Fruit fly (Drosophila melanogaster): ENCODE measurements around the gene CG9213.

Gene CG9213

DNA sequence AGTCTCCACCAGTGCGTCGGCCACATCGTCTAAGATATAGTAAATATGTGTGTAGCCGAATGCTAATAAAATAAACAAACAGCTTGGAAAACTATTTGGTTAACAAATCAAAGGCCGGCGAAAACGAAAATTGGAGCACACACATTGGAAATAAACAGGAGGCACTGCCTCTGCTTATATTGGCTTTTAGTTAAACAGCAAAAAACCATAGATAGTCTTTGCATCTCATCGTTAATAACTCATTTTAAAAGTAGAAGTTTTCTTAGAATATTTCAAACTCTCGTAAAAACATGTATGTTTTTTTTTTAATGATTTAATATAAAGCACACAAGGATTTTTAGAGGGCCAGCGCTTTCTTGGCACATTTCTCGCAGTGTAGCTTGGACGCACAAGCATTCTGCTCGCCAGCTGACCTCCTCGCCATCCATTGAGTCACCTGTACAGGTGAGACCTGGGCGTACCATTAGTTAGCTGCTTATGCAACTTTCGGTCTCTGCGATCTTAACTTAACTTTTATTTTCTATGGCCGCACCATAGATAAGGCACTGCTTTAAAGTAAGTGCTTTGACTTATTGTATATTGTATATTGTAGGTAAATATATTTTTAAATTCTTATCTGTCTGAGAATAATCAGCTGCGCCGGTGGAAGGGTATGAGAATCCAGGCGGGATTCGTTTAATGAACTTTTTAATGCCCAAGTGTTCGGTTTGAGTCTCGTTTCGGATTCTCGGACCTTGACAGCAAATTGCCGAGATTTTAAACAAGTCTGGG, 17.6 kb upstream of the CG9213 start (continued):
- TF ChIP-seq crc (GFP tag; optimal IDR thresholded peaks at IDR 0.05) (no peak), Dip3 (GFP tag; optimal IDR thresholded peaks at IDR 0.05) (peak; percentile 4), CG13624 (GFP tag; optimal IDR thresholded peaks at IDR 0.05) (no peak), sima (GFP tag; optimal IDR thresholded peaks at IDR 0.05) (no peak), CG3847 (GFP tag; IDR thresholded peaks at IDR 0.05) (no peak), gt (GFP tag; IDR thresholded peaks at IDR 0.05) (no peak), CG18262 (tag; optimal IDR thresholded peaks at IDR 0.05) (peak; percentile 16), disco-r (GFP tag; optimal IDR thresholded peaks at IDR 0.05) (no peak), CG9609 (GFP tag; optimal IDR thresholded peaks at IDR 0.05) (no peak), B-H1 (GFP tag; IDR thresholded peaks at IDR 0.05) (no peak), CG4854 (GFP tag; optimal IDR thresholded peaks at IDR 0.05) (peak; percentile 14), CG13123 (GFP tag; optimal IDR thresholded peaks at IDR 0.05) (no peak), Jarid2 (GFP tag; optimal IDR thresholded peaks at IDR 0.05) (no peak), CG17328 (GFP tag; IDR thresholded peaks at IDR 0.05) (peak; percentile 41; the same call in 1 of the 2 replicates), trem (tag; optimal IDR thresholded peaks at IDR 0.05) (no peak), ems (GFP tag; optimal IDR thresholded peaks at IDR 0.05) (no peak), Rfx (GFP tag; IDR thresholded peaks at IDR 0.05) (peak; percentile 50), ATbp (GFP tag; optimal IDR thresholded peaks at IDR 0.05) (peak; percentile 68), repo (GFP tag; optimal IDR thresholded peaks at IDR 0.05) (no peak), insv (GFP tag; optimal IDR thresholded peaks at IDR 0.05) (no peak), CG11696 (GFP tag; IDR thresholded peaks at IDR 0.05) (no peak), CG11723 (GFP tag; optimal IDR thresholded peaks at IDR 0.05) (no peak), sna (GFP tag; IDR thresholded peaks at IDR 0.05; ENCODE audit: partially characterized antibody) (no peak), CG6272 (GFP tag; IDR thresholded peaks at IDR 0.05) (peak; percentile 34; the same call in 1 of the 2 replicates), Mrtf (GFP tag; IDR thresholded peaks at IDR 0.05) (0 out of 3 replicates have a peak, but pooled peaks have one; percentile 4), Doc2 (GFP tag; IDR thresholded peaks at IDR 0.05) (no peak), row (GFP tag; IDR thresholded peaks at IDR 0.05) (peak; percentile 70), CG15601 (tag; optimal IDR thresholded peaks at IDR 0.05) (peak; percentile 1), zen (tag; optimal IDR thresholded peaks at IDR 0.05) (no peak), ewg (GFP tag; optimal IDR thresholded peaks at IDR 0.05) (peak; percentile 20), phol (tag; optimal IDR thresholded peaks at IDR 0.05) (peak; percentile 48), CG12104 (GFP tag; optimal IDR thresholded peaks at IDR 0.05) (no peak), BEAF-32 (GFP tag; optimal IDR thresholded peaks at IDR 0.05) (no peak), CG42726 (GFP tag; IDR thresholded peaks at IDR 0.05; ENCODE audit: partially characterized antibody) (no peak), CHES-1-like (GFP tag; optimal IDR thresholded peaks at IDR 0.05) (peak; percentile 13), en (GFP tag; optimal IDR thresholded peaks at IDR 0.05) (no peak), Vsx1 (GFP tag; optimal IDR thresholded peaks at IDR 0.05) (no peak), gsb (GFP tag; IDR thresholded peaks at IDR 0.05) (no peak), CG8944 (GFP tag; optimal IDR thresholded peaks at IDR 0.05) (no peak), Hey (tag; optimal IDR thresholded peaks at IDR 0.05) (no peak), Dll (GFP tag; IDR thresholded peaks at IDR 0.05; ENCODE audit: partially characterized antibody) (no peak), CG8924 (tag; optimal IDR thresholded peaks at IDR 0.05) (no peak), Hmr (GFP tag; optimal IDR thresholded peaks at IDR 0.05) (peak; percentile 42), gem (tag; optimal IDR thresholded peaks at IDR 0.05) (peak; percentile 67), fd102C (GFP tag; optimal IDR thresholded peaks at IDR 0.05) (no peak), CG7963 (GFP tag; IDR thresholded peaks at IDR 0.05; ENCODE audit: partially characterized antibody) (no peak), croc (GFP tag; conservative IDR thresholded peaks at IDR 0.05) (0 out of 3 replicates have a peak, but pooled peaks have one; percentile 30), hb (GFP tag; IDR thresholded peaks at IDR 0.05; ENCODE audit: partially characterized antibody) (no peak), Sin3A (optimal IDR thresholded peaks at IDR 0.05) (no peak), CG14050 (GFP tag; IDR thresholded peaks at IDR 0.05) (no peak)
